Fruit fly (Drosophila melanogaster): Measurements from ENCODE around the gene CG14397.

CG14397 gene

dm6 chr2L:21108759-21109282 is 17.8 kb downstream of the CG14397 start (continued):
- no peak for TF ChIP-seq CG1024 (GFP tag; IDR thresholded peaks at IDR 0.05)
- TF ChIP-seq ab (GFP tag; optimal IDR thresholded peaks at IDR 0.05), result peak; percentile 8
- no peak for TF ChIP-seq hbn (GFP tag; IDR thresholded peaks at IDR 0.05; ENCODE audit: partially characterized antibody)
- TF ChIP-seq CG6683 (GFP tag; optimal IDR thresholded peaks at IDR 0.05), result no peak
- no peak for TF ChIP-seq sna (GFP tag; IDR thresholded peaks at IDR 0.05; ENCODE audit: partially characterized antibody)
- peak; percentile 6 for TF ChIP-seq zfh2 (GFP tag; optimal IDR thresholded peaks at IDR 0.05)
- no peak for TF ChIP-seq CG6854 (GFP tag; optimal IDR thresholded peaks at IDR 0.05)
- TF ChIP-seq CG12071 (GFP tag; optimal IDR thresholded peaks at IDR 0.05), result no peak
- no peak for TF ChIP-seq Rx (GFP tag; IDR thresholded peaks at IDR 0.05)
- TF ChIP-seq CG7963 (GFP tag; IDR thresholded peaks at IDR 0.05; ENCODE audit: partially characterized antibody), result no peak
- peak; percentile 65 for TF ChIP-seq dmrt99B (tag; optimal IDR thresholded peaks at IDR 0.05)
- TF ChIP-seq nerfin-1 (tag; optimal IDR thresholded peaks at IDR 0.05), result peak; percentile 12
- no peak for TF ChIP-seq da (GFP tag; optimal IDR thresholded peaks at IDR 0.05)
- no peak for TF ChIP-seq BtbVII (GFP tag; optimal IDR thresholded peaks at IDR 0.05)
- no peak for TF ChIP-seq CG9797 (GFP tag; optimal IDR thresholded peaks at IDR 0.05)
- TF ChIP-seq CG13123 (GFP tag; optimal IDR thresholded peaks at IDR 0.05), result peak; percentile 3
- TF ChIP-seq D19A (tag; optimal IDR thresholded peaks at IDR 0.05), result peak; percentile 71
- peak; percentile 28 for TF ChIP-seq Asciz (GFP tag; optimal IDR thresholded peaks at IDR 0.05)
- peak; percentile 75 for TF ChIP-seq CoRest (tag; optimal IDR thresholded peaks at IDR 0.05)
- peak; percentile 19 for TF ChIP-seq CG13624 (GFP tag; optimal IDR thresholded peaks at IDR 0.05)
- TF ChIP-seq Gug (GFP tag; IDR thresholded peaks at IDR 0.05), result no peak
- no peak for TF ChIP-seq kay (GFP tag; optimal IDR thresholded peaks at IDR 0.05)
- no peak for TF ChIP-seq CG10431 (GFP tag; optimal IDR thresholded peaks at IDR 0.05)
- peak; percentile 66 for TF ChIP-seq CG30403 (GFP tag; optimal IDR thresholded peaks at IDR 0.05)
- no peak for TF ChIP-seq sd (tag; optimal IDR thresholded peaks at IDR 0.05)
- TF ChIP-seq CG8765 (GFP tag; IDR thresholded peaks at IDR 0.05), result no peak
- TF ChIP-seq CG3847 (GFP tag; IDR thresholded peaks at IDR 0.05), result peak; percentile 43; the same call in 1 of the 2 replicates
- peak; percentile 61 for TF ChIP-seq CG10209 (GFP tag; optimal IDR thresholded peaks at IDR 0.05)
- TF ChIP-seq ham (GFP tag; IDR thresholded peaks at IDR 0.05), result no peak
- no peak for TF ChIP-seq prd (optimal IDR thresholded peaks at IDR 0.05)
- TF ChIP-seq prd (GFP tag; IDR thresholded peaks at IDR 0.05), result 0 out of 3 replicates have a peak, but pooled peaks have one; percentile 55
- TF ChIP-seq CG3995 (GFP tag; optimal IDR thresholded peaks at IDR 0.05), result no peak
- TF ChIP-seq Bgb (GFP tag; IDR thresholded peaks at IDR 0.05; ENCODE audit: partially characterized antibody), result no peak
- TF ChIP-seq ind (GFP tag; optimal IDR thresholded peaks at IDR 0.05), result no peak
- peak; percentile 74 for TF ChIP-seq chn (GFP tag; optimal IDR thresholded peaks at IDR 0.05)
- TF ChIP-seq vnd (GFP tag; IDR thresholded peaks at IDR 0.05; ENCODE audit: partially characterized antibody), result no peak
- TF ChIP-seq Meics (GFP tag; optimal IDR thresholded peaks at IDR 0.05), result peak; percentile 22
- TF ChIP-seq ssp (GFP tag; IDR thresholded peaks at IDR 0.05), result no peak
- peak; percentile 48 for TF ChIP-seq ewg (GFP tag; optimal IDR thresholded peaks at IDR 0.05)
- no peak for TF ChIP-seq z (GFP tag; IDR thresholded peaks at IDR 0.05)
- TF ChIP-seq CG5180 (GFP tag; optimal IDR thresholded peaks at IDR 0.05), result no peak
- TF ChIP-seq CG17568 (GFP tag; optimal IDR thresholded peaks at IDR 0.05), result peak; percentile 9
- peak; percentile 39 for TF ChIP-seq CG10462 (GFP tag; optimal IDR thresholded peaks at IDR 0.05)
- peak; percentile 40 for TF ChIP-seq trem (tag; optimal IDR thresholded peaks at IDR 0.05)
- no peak for TF ChIP-seq ato (GFP tag; IDR thresholded peaks at IDR 0.05; ENCODE audit: partially characterized antibody)
- no peak for TF ChIP-seq CG4730 (GFP tag; IDR thresholded peaks at IDR 0.05)
- TF ChIP-seq Atf3 (GFP tag; optimal IDR thresholded peaks at IDR 0.05), result peak; percentile 33
- no peak for TF ChIP-seq CG14860 (GFP tag; IDR thresholded peaks at IDR 0.05; ENCODE audit: partially characterized antibody)
- 0 out of 2 replicates have a peak, but pooled peaks have one; percentile 32 for TF ChIP-seq E2f1 (GFP tag; IDR thresholded peaks at IDR 0.05)
- peak; percentile 44 for TF ChIP-seq CG30020 (tag; optimal IDR thresholded peaks at IDR 0.05)

All from whole organism, embryonic.